Worm (Caenorhabditis elegans): ENCODE measurements around the gene btb-7.

DNA sequence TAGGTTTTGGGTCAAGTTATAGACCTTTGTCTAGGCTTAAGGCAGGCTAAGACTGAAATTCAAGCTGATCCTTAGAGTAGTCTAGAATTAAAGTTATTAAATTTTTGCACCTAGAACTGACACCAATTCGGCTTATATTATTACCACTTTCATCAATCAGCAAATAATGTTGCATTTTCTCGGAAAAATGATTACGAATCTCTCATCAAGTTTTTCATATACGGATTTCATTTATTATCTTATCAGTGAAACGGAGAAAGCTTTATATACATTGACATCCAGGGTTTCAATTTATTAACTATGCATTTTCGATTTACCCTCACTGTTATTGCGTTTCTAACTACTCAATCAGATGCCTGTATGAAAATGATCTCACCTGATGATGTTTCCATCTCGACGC, 28.2 kb downstream of the btb-7 start, which contains the start of gene K07G6.1:
- TF ChIP-seq flt-1 (GFP tag; IDR thresholded peaks at IDR 0.05) (no peak), ztf-23 (GFP tag; IDR thresholded peaks at IDR 0.05) (no peak), ztf-29 (GFP tag; IDR thresholded peaks at IDR 0.05) (no peak), med-1 (GFP tag; optimal IDR thresholded peaks at IDR 0.05; ENCODE audit: insufficient read depth) (no peak), T22C8.4 (GFP tag; IDR thresholded peaks at IDR 0.05) (no peak), cog-1 (tag; optimal IDR thresholded peaks at IDR 0.05) (no peak)

Data from whole organism, midembryonic.